Worm (Caenorhabditis elegans): ENCODE data around the gene F33E11.3.

The F33E11.3 gene

DNA sequence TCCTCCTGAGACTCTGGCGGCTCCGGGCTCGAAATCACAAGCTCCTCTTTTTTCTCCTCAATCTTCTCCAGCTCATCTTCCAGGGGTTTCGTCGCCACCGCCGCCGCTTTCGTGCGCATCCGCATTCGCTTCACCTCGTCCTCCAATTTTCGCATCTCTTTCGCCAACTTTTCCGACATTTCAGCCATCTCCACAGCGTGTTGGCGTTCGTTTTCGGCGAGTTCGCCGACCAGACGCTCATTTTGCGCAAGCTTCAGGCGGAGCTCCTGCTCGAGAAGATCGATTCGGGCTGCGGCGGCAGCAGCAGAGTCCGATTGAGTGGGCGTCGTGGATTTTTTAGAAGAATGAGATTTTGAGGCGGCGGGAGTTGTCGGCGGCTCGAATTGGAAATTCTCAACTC lies 1.2 kb downstream of the F33E11.3 start:
- TF ChIP-seq aly-1 (tag; optimal IDR thresholded peaks at IDR 0.05) (no peak), hmbx-1 (tag; optimal IDR thresholded peaks at IDR 0.05) (no peak), tbx-37 (GFP tag; conservative IDR thresholded peaks at IDR 0.05) (no peak), hmg-4 (GFP tag; optimal IDR thresholded peaks at IDR 0.05) (no peak), B0310.2 (tag; optimal IDR thresholded peaks at IDR 0.05) (no peak), ets-7 (tag; optimal IDR thresholded peaks at IDR 0.05) (no peak), tbx-11 (GFP tag; IDR thresholded peaks at IDR 0.05) (no peak), scrt-1 (GFP tag; IDR thresholded peaks at IDR 0.05) (no peak), ceh-36 (tag; optimal IDR thresholded peaks at IDR 0.05) (no peak)

DNA sequence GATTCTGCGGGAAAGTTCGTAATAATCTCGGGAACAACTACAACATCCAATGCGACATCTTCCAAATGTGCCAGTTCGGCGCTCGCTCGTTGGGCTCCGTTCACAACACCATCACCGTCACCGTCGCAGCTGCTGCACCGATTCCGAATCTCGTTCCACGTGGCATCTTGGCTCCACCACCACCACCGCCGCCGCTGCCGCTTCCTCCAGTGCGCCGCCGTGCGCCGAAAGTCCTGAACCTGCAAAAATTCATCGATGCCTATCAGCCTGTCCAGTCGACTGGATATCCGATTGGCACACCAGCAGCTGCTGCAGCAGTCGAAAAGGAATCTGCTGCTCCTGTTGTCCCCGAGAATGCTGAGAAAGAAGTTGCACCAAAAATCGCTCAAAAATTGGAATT lies 6.1 kb downstream of the F33E11.3 start:
- no peak for TF ChIP-seq tbx-11 (GFP tag; IDR thresholded peaks at IDR 0.05)
- TF ChIP-seq aly-1 (tag; optimal IDR thresholded peaks at IDR 0.05): peak; percentile 32

DNA sequence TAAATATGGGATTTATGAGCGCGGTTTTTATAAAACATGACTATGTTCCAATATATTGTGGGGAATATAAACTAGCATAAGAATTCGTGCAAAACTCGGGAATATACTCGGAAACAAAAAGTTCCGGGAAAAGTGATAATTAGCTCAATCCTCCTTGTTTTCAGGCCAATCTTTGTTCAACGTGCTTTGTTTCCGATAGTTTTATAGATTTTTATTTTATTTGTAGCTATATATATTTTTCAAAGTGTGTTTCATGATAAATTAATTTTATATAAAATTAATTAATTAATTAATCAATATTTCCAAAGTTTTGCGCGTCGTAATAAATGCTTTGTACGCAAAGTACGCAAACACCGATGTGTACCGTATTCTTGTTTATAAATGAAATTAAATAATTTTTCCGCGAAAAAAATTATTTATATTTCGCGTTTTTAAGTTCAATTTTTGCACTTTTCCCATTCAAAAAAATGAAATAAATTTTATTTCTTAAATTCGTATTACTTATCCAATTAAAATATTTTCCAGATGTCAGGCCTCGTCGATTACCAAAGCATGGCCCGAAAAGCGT lies 7.0 kb downstream of the F33E11.3 start, which contains the start of gene F33E11.2:
Gene F33E11.2, plus strand, starts transcription at position 524 of the 568 bp plus-strand sequence.
- TF ChIP-seq tbx-37 (GFP tag; conservative IDR thresholded peaks at IDR 0.05) (no peak), tra-4 (tag; optimal IDR thresholded peaks at IDR 0.05) (no peak), ceh-13 (GFP tag; optimal IDR thresholded peaks at IDR 0.05) (no peak), scrt-1 (GFP tag; IDR thresholded peaks at IDR 0.05) (no peak), B0310.2 (tag; optimal IDR thresholded peaks at IDR 0.05) (no peak), ceh-36 (tag; optimal IDR thresholded peaks at IDR 0.05) (no peak), flt-1 (GFP tag; IDR thresholded peaks at IDR 0.05) (no peak), hmbx-1 (tag; optimal IDR thresholded peaks at IDR 0.05) (no peak), ama-1 (optimal IDR thresholded peaks at IDR 0.05) (no peak), hnd-1 (tag; optimal IDR thresholded peaks at IDR 0.05) (no peak), pes-1 (GFP tag; IDR thresholded peaks at IDR 0.05) (no peak)

DNA sequence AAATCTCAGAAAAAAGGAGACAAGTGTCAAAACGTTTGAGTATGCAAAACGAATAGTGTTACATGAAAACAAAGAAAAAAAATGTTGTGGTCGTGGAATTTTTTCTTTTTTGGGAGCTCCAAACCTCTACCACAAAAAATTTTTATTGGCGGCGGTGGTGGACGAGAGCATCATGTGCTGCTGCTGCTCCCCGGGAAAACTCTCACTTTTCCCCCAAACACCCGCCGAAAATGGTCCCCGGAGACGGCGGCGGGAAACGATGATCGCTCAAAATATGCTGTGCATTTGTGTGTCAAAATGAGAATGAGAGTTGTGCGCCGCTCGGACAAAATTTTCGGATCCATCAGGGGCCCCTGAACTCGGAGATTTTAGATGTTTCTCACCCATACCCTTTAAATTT lies 8.7 kb downstream of the F33E11.3 start:
- TF ChIP-seq hmg-4 (GFP tag; optimal IDR thresholded peaks at IDR 0.05): no peak

DNA sequence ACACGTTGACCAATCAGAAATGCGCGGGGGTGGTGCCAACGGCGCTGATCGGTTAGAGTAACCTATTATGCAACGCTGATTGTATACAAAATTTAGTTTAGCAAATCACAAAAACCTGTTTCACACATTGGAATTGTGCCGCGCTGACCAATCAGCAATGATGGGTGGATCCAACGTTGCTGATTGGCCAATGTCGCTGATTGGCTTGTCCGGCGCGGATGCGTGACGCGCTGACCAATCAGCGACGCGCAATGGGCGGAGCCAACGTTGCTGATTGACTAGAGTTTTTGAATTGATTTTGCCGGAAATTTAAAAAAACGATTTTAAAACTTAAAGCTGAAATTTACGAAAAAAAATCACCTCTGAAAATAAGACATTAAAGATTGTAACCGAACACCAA lies 19.2 kb downstream of the F33E11.3 start:
- no peak for TF ChIP-seq sea-1 (GFP tag; conservative IDR thresholded peaks at IDR 0.05)
- no peak for TF ChIP-seq tbx-11 (GFP tag; IDR thresholded peaks at IDR 0.05)
- no peak for TF ChIP-seq aly-1 (tag; optimal IDR thresholded peaks at IDR 0.05)
- TF ChIP-seq ama-1 (optimal IDR thresholded peaks at IDR 0.05): no peak
- no peak for TF ChIP-seq ets-7 (tag; optimal IDR thresholded peaks at IDR 0.05)
- no peak for TF ChIP-seq ceh-36 (tag; optimal IDR thresholded peaks at IDR 0.05)
- no peak for TF ChIP-seq hnd-1 (tag; optimal IDR thresholded peaks at IDR 0.05)
- TF ChIP-seq tra-4 (tag; optimal IDR thresholded peaks at IDR 0.05): no peak
- no peak for TF ChIP-seq hmbx-1 (tag; optimal IDR thresholded peaks at IDR 0.05)
- no peak for TF ChIP-seq ceh-13 (GFP tag; optimal IDR thresholded peaks at IDR 0.05)
- no peak for TF ChIP-seq B0310.2 (tag; optimal IDR thresholded peaks at IDR 0.05)
- no peak for TF ChIP-seq flt-1 (GFP tag; IDR thresholded peaks at IDR 0.05)
- no peak for TF ChIP-seq hmg-4 (GFP tag; optimal IDR thresholded peaks at IDR 0.05)
- TF ChIP-seq F13C5.2 (tag; optimal IDR thresholded peaks at IDR 0.05): no peak
- no peak for TF ChIP-seq tbx-37 (GFP tag; conservative IDR thresholded peaks at IDR 0.05)
- TF ChIP-seq scrt-1 (GFP tag; IDR thresholded peaks at IDR 0.05): no peak
- TF ChIP-seq pes-1 (GFP tag; IDR thresholded peaks at IDR 0.05): no peak

DNA sequence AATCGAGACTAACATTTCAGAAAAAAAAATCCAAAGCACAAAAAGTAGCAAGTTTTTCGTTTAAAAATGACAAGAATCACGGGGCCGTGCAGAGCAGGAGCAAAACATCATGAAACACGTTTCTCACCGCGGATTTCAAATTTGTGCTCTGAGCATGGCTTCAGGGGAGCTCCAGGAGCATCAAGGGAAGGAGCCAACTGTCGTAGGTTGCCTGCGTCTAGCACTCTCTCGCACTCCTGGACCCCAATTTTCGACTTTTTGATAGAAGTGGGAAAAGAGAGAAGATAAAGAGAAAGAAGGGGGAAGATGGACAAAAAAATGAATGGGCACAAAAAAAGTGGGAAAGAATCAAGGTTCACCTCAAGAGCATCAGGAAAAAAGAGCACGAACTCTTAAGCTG lies 19.7 kb downstream of the F33E11.3 start:
- TF ChIP-seq pes-1 (GFP tag; IDR thresholded peaks at IDR 0.05) (no peak), F13C5.2 (tag; optimal IDR thresholded peaks at IDR 0.05) (no peak), ama-1 (optimal IDR thresholded peaks at IDR 0.05) (no peak), B0310.2 (tag; optimal IDR thresholded peaks at IDR 0.05) (no peak), scrt-1 (GFP tag; IDR thresholded peaks at IDR 0.05) (no peak), ets-7 (tag; optimal IDR thresholded peaks at IDR 0.05) (no peak), hmg-4 (GFP tag; optimal IDR thresholded peaks at IDR 0.05) (no peak), tbx-11 (GFP tag; IDR thresholded peaks at IDR 0.05) (no peak), tra-4 (tag; optimal IDR thresholded peaks at IDR 0.05) (no peak), sea-1 (GFP tag; conservative IDR thresholded peaks at IDR 0.05) (no peak), hnd-1 (tag; optimal IDR thresholded peaks at IDR 0.05) (no peak), hmbx-1 (tag; optimal IDR thresholded peaks at IDR 0.05) (no peak)

DNA sequence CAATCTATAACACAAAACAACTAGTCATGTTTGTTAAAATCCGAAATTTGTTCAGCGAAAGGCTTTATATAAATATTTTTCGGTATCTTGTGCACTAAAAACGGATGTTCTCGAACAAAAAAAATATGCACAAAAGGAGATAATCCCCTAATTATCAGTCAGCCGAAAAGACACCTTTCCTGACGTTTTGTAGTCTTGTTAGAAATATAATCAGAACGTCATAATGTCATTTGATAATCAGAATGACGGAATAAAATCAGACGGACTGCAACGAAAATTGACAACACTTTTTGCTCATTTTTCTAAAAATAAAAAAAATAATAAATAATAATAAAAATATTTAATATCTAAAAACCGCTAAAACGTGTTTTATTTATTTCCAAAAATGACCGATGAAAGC lies 20.6 kb downstream of the F33E11.3 start:
- TF ChIP-seq flt-1 (GFP tag; IDR thresholded peaks at IDR 0.05) (no peak), hmg-4 (GFP tag; optimal IDR thresholded peaks at IDR 0.05) (no peak), tbx-11 (GFP tag; IDR thresholded peaks at IDR 0.05) (no peak), ets-7 (tag; optimal IDR thresholded peaks at IDR 0.05) (no peak), ceh-13 (GFP tag; optimal IDR thresholded peaks at IDR 0.05) (no peak), tra-4 (tag; optimal IDR thresholded peaks at IDR 0.05) (no peak)

DNA sequence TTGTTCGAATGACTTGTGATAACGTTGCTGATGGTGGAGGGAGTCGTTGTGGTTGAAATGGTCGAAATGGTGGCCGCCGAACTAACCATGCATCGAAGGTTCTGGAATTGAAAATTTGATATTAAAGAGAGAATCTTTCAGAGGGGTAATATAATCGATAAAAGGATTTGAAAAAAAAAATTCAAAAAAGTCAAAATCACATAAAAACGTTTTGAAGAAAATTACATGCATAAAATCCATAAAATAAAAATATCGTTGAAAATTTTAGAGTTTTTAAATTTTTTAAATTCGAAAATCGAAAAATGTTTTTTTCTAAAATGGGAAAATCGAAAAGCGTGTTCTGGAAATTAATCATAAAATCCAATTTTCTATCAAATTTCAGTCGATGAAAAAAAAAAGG lies 22.9 kb downstream of the F33E11.3 start, which contains the start of gene npr-5:
Gene npr-5, minus strand, starts transcription at position 101 of the 400 bp plus-strand sequence.
- TF ChIP-seq ceh-36 (tag; optimal IDR thresholded peaks at IDR 0.05) (no peak), tbx-11 (GFP tag; IDR thresholded peaks at IDR 0.05) (no peak), scrt-1 (GFP tag; IDR thresholded peaks at IDR 0.05) (no peak), pes-1 (GFP tag; IDR thresholded peaks at IDR 0.05) (no peak), ama-1 (optimal IDR thresholded peaks at IDR 0.05) (no peak), ceh-13 (GFP tag; optimal IDR thresholded peaks at IDR 0.05) (no peak), hmg-4 (GFP tag; optimal IDR thresholded peaks at IDR 0.05) (no peak), flt-1 (GFP tag; IDR thresholded peaks at IDR 0.05) (no peak), hnd-1 (tag; optimal IDR thresholded peaks at IDR 0.05) (no peak), B0310.2 (tag; optimal IDR thresholded peaks at IDR 0.05) (no peak), ets-7 (tag; optimal IDR thresholded peaks at IDR 0.05) (no peak), hmbx-1 (tag; optimal IDR thresholded peaks at IDR 0.05) (no peak), tra-4 (tag; optimal IDR thresholded peaks at IDR 0.05) (no peak), sea-1 (GFP tag; conservative IDR thresholded peaks at IDR 0.05) (no peak)

Measured in whole organism, early embryonic.